Fruit fly (Drosophila melanogaster) whole organism, embryonic: ENCODE results near the gene lute.

ENCODE experiments used
- Antp ChIP-seq: fragments of 200-800 bp; sonication (Bioruptor generic); optimal IDR thresholded peaks from 3 replicates; lab custom pipeline; 2016; ENCODE audit warnings: missing biosample characterization, missing genetic modification characterization
- CG10147 ChIP-seq: fragments of 200-800 bp; sonication (Bioruptor generic); optimal IDR thresholded peaks from 2 replicates; lab custom pipeline; 2019; ENCODE audit warnings: missing biosample characterization, mild to moderate bottlenecking, missing genetic modification characterization, moderate library complexity
- CG10274 ChIP-seq: fragments of 200-800 bp; sonication (Bioruptor generic); optimal IDR thresholded peaks from 3 replicates; lab custom pipeline; 2017; ENCODE audit warnings: missing biosample characterization, mild to moderate bottlenecking, missing genetic modification characterization
- CG11247 ChIP-seq: fragments of 200-800 bp; sonication (Bioruptor generic); IDR thresholded peaks from 2 replicates; pipeline ENCODE4 v1.3.6; 2022; ENCODE audit warnings: missing biosample characterization, missing genetic modification characterization
- CG11723 ChIP-seq: fragments of 200-800 bp; sonication (Bioruptor generic); optimal IDR thresholded peaks from 2 replicates; lab custom pipeline; 2017; ENCODE audit warnings: missing biosample characterization, mild to moderate bottlenecking, missing genetic modification characterization
- CG17186 ChIP-seq: fragments of 200-800 bp; sonication (Bioruptor generic); optimal IDR thresholded peaks from 3 replicates; lab custom pipeline; 2017; ENCODE audit warnings: missing biosample characterization, missing genetic modification reagents, missing genetic modification characterization
- CG17359 ChIP-seq: fragments of 200-800 bp; sonication (Bioruptor generic); optimal IDR thresholded peaks from 3 replicates; lab custom pipeline; 2018; ENCODE audit warnings: missing biosample characterization, mild to moderate bottlenecking, missing genetic modification characterization, moderate library complexity
- CG17612 ChIP-seq: fragments of 200-800 bp; sonication (Bioruptor generic); IDR thresholded peaks from 2 replicates; pipeline ENCODE4 v1.3.6; 2022; ENCODE audit warnings: missing biosample characterization, missing genetic modification characterization
- CG2120 ChIP-seq: fragments of 200-800 bp; sonication (Bioruptor generic); optimal IDR thresholded peaks from 3 replicates; lab custom pipeline; 2016; ENCODE audit warnings: missing biosample characterization, missing genetic modification characterization
- CG32532 ChIP-seq: fragments of 200-800 bp; sonication (Bioruptor generic); IDR thresholded peaks from 2 replicates; pipeline ENCODE4 v1.3.6; 2022; ENCODE audit warnings: missing biosample characterization, missing genetic modification characterization
- CG3281 ChIP-seq: fragments of 200-800 bp; sonication (Bioruptor generic); optimal IDR thresholded peaks from 3 replicates; lab custom pipeline; 2017; ENCODE audit warnings: missing biosample characterization, mild to moderate bottlenecking, missing genetic modification characterization
- CG34422 ChIP-seq: fragments of 200-800 bp; sonication (Bioruptor generic); IDR thresholded peaks from 3 replicates; pipeline ENCODE4 v1.3.6; 2022; ENCODE audit warnings: missing biosample characterization, missing genetic modification characterization
- CG43689 ChIP-seq: fragments of 200-800 bp; sonication (Bioruptor generic); IDR thresholded peaks from 2 replicates; pipeline ENCODE4 v1.3.6; 2022; ENCODE audit warnings: missing biosample characterization, missing genetic modification characterization
- CG6683 ChIP-seq: fragments of 200-800 bp; sonication (Bioruptor generic); optimal IDR thresholded peaks from 2 replicates; lab custom pipeline; 2017; ENCODE audit warnings: missing biosample characterization, mild to moderate bottlenecking, missing genetic modification characterization, missing genetic modification reagents
- CG7786 ChIP-seq: fragments of 200-800 bp; sonication (Bioruptor generic); optimal IDR thresholded peaks from 2 replicates; lab custom pipeline; 2016; ENCODE audit warnings: missing biosample characterization, missing genetic modification characterization
- CG8944 ChIP-seq: fragments of 200-800 bp; sonication (Bioruptor generic); optimal IDR thresholded peaks from 3 replicates; lab custom pipeline; 2016; ENCODE audit warnings: missing biosample characterization, missing genetic modification characterization
- CG9932 ChIP-seq: fragments of 200-800 bp; sonication (Bioruptor generic); IDR thresholded peaks from 2 replicates; pipeline ENCODE4 v1.3.6; 2022; ENCODE audit warnings: missing biosample characterization, missing genetic modification characterization
- CoRest ChIP-seq: fragments of 200-800 bp; sonication (Bioruptor generic); optimal IDR thresholded peaks from 3 replicates; lab custom pipeline; 2018; ENCODE audit warnings: missing biosample characterization, mild to moderate bottlenecking, missing genetic modification characterization, moderate library complexity
- D19B ChIP-seq: fragments of 200-800 bp; sonication (Bioruptor generic); optimal IDR thresholded peaks from 2 replicates; lab custom pipeline; 2017; ENCODE audit warnings: missing biosample characterization, mild to moderate bottlenecking, missing genetic modification characterization
- Dp ChIP-seq: fragments of 200-800 bp; sonication (Bioruptor generic); optimal IDR thresholded peaks from 2 replicates; lab custom pipeline; 2018; ENCODE audit warnings: missing biosample characterization, mild to moderate bottlenecking, missing genetic modification characterization, moderate library complexity
- Fer3 ChIP-seq: fragments of 200-800 bp; sonication (Bioruptor generic); optimal IDR thresholded peaks from 2 replicates; lab custom pipeline; 2018; ENCODE audit warnings: missing biosample characterization, mild to moderate bottlenecking, missing genetic modification characterization, moderate library complexity
- Gsc ChIP-seq: fragments of 200-800 bp; sonication (Bioruptor generic); IDR thresholded peaks from 2 replicates; pipeline ENCODE4 v1.3.6; 2022; ENCODE audit warnings: missing biosample characterization, missing genetic modification characterization
- H15 ChIP-seq: fragments of 200-800 bp; sonication (Bioruptor generic); IDR thresholded peaks from 3 replicates; pipeline ENCODE4 v1.3.6; 2022; ENCODE audit warnings: missing biosample characterization, missing genetic modification characterization
- Hsf ChIP-seq: fragments of 200-800 bp; sonication (Bioruptor generic); optimal IDR thresholded peaks from 3 replicates; lab custom pipeline; 2016; ENCODE audit warnings: missing biosample characterization, missing genetic modification characterization
- Ravus ChIP-seq: fragments of 200-800 bp; sonication (Bioruptor generic); IDR thresholded peaks from 2 replicates; pipeline ENCODE4 v1.3.6; 2022; ENCODE audit warnings: missing biosample characterization, missing genetic modification characterization
- abd-A ChIP-seq: fragments of 200-800 bp; sonication (Bioruptor generic); optimal IDR thresholded peaks from 3 replicates; lab custom pipeline; 2019; ENCODE audit warnings: missing biosample characterization, mild to moderate bottlenecking, missing genetic modification characterization, moderate library complexity
- bcd ChIP-seq: fragments of 200-800 bp; sonication (Bioruptor generic); optimal IDR thresholded peaks from 2 replicates; lab custom pipeline; 2017; ENCODE audit warnings: missing biosample characterization, mild to moderate bottlenecking, missing genetic modification characterization
- dan ChIP-seq: fragments of 200-800 bp; sonication (Bioruptor generic); IDR thresholded peaks from 2 replicates; pipeline ENCODE4 v1.3.6; 2022; ENCODE audit warnings: missing biosample characterization, missing genetic modification characterization
- dm ChIP-seq: fragments of 200-800 bp; sonication (Bioruptor generic); optimal IDR thresholded peaks from 3 replicates; lab custom pipeline; 2016; ENCODE audit warnings: missing biosample characterization, missing genetic modification characterization
- gcm ChIP-seq: fragments of 200-800 bp; sonication (Bioruptor generic); optimal IDR thresholded peaks from 2 replicates; lab custom pipeline; 2019; ENCODE audit warnings: missing biosample characterization, mild to moderate bottlenecking, missing genetic modification characterization, moderate library complexity
- gcm2 ChIP-seq: fragments of 200-800 bp; sonication (Bioruptor generic); optimal IDR thresholded peaks from 2 replicates; lab custom pipeline; 2016; ENCODE audit warnings: missing biosample characterization, missing genetic modification characterization
- gem ChIP-seq: fragments of 200-800 bp; sonication (Bioruptor generic); optimal IDR thresholded peaks from 2 replicates; lab custom pipeline; 2019; ENCODE audit warnings: missing biosample characterization, mild to moderate bottlenecking, missing genetic modification characterization, moderate library complexity
- gsb-n ChIP-seq: fragments of 200-800 bp; sonication (Bioruptor generic); optimal IDR thresholded peaks from 3 replicates; lab custom pipeline; 2018; ENCODE audit warnings: missing biosample characterization, mild to moderate bottlenecking, missing genetic modification characterization
- klu ChIP-seq: fragments of 200-800 bp; sonication (Bioruptor generic); IDR thresholded peaks from 2 replicates; pipeline ENCODE4 v1.3.6; 2022; ENCODE audit warnings: missing biosample characterization, missing genetic modification characterization
- nerfin-1 ChIP-seq: fragments of 200-800 bp; sonication (Bioruptor generic); optimal IDR thresholded peaks from 3 replicates; lab custom pipeline; 2019; ENCODE audit warnings: missing biosample characterization, mild to moderate bottlenecking, missing genetic modification characterization, moderate library complexity
- pan ChIP-seq, 4 experiments: fragments of >200 bp in 3 of 4; fragments of 200-800 bp in 1 of 4; sonication (Bioruptor generic) in 1 of 4; optimal IDR thresholded peaks in 3 of 4; IDR thresholded peaks in 1 of 4; 2 replicates each; pipeline versions ENCODE4 v1.3.6 to Lab custom; 2017 to 2022; ENCODE audit warnings: missing biosample characterization in 2 of 4, missing genetic modification characterization in 2 of 4, mixed read lengths in 1 of 4
- sc ChIP-seq, 3 experiments: fragments of >200 bp in 2 of 3; fragments of 200-800 bp in 1 of 3; sonication (Bioruptor generic) in 1 of 3; optimal IDR thresholded peaks; 2 replicates in 2 of 3; 3 replicates in 1 of 3; lab custom pipeline; 2017; ENCODE audit warnings: mild to moderate bottlenecking in 1 of 3, missing biosample characterization in 1 of 3, missing genetic modification characterization in 1 of 3, missing genetic modification reagents in 1 of 3
- sens ChIP-seq: fragments of 200-800 bp; sonication (Bioruptor generic); peaks from one replicate; lab custom pipeline; 2016; ENCODE audit warnings: missing biosample characterization, missing genetic modification characterization

lute gene

dm6 chr3R:17412458-17413127, 32.8 kb downstream of the lute start, which contains the start of gene CG42821:
TSS of gene CG42821 (plus strand) at chr3R:17413077.
- TF ChIP-seq pan (optimal IDR thresholded peaks at IDR 0.05; lab: Kevin White, UChicago) (no peak), pan (GFP tag; optimal IDR thresholded peaks at IDR 0.05 in 1 of 2, IDR thresholded peaks at IDR 0.05 in 1 of 2) (no peak), dan (GFP tag; lab: Robert Waterston, UW) (no peak), sens (peak; percentile 22), dm (no peak), gsb-n (tag; lab: Kevin White, UChicago) (peak; percentile 11), Hsf (no peak), CG17359 (tag; lab: Kevin White, UChicago) (no peak), Dp (GFP tag; lab: Kevin White, UChicago) (no peak), bcd (no peak), CG2120 (GFP tag; lab: Kevin White, UChicago) (peak; percentile 10), CG32532 (no peak), D19B (GFP tag; lab: Kevin White, UChicago) (peak; percentile 22), CG10274 (GFP tag; lab: Kevin White, UChicago) (peak; percentile 78), CG34422 (GFP tag; lab: Robert Waterston, UW) (no peak), CG10147 (GFP tag; lab: Kevin White, UChicago) (peak; percentile 74), Fer3 (tag; lab: Kevin White, UChicago) (peak; percentile 32), gem (peak; percentile 51), CG11723 (GFP tag; lab: Kevin White, UChicago) (no peak), CG17612 (GFP tag; lab: Robert Waterston, UW) (no peak), CG3281 (GFP tag; lab: Kevin White, UChicago) (peak; percentile 21)

- TF ChIP-seq CoRest (tag; lab: Kevin White, UChicago) (no peak), CG6683 (no peak), nerfin-1 (no peak), gcm2 (no peak), H15 (no peak), Ravus (GFP tag; lab: Robert Waterston, UW) (no peak), CG34422 (GFP tag; lab: Robert Waterston, UW) (no peak), CG7786 (GFP tag; lab: Kevin White, UChicago) (no peak), Gsc (no peak), Antp (no peak), gcm (GFP tag; lab: Kevin White, UChicago) (no peak), abd-A (tag; lab: Kevin White, UChicago) (no peak), sc (optimal IDR thresholded peaks at IDR 0.05; lab: Kevin White, UChicago) (no peak), sc (GFP tag; optimal IDR thresholded peaks at IDR 0.05; lab: Kevin White, UChicago) (no peak), CG8944 (GFP tag; lab: Kevin White, UChicago) (no peak), CG9932 (GFP tag; lab: Robert Waterston, UW) (no peak), klu (no peak), CG43689 (no peak), CG11247 (GFP tag; lab: Robert Waterston, UW) (no peak), CG17186 (GFP tag; lab: Kevin White, UChicago) (no peak)
These were observed 33.9 kb downstream of the lute start, which contains the start of gene CG42822 for dm6 chr3R:17413601-17414000. TSS of gene CG42822 (plus strand) at chr3R:17413901.
